Fruit fly (Drosophila melanogaster) whole organism, embryonic: ENCODE data around the gene SPH93.

Source experiments
- Adf1 ChIP-seq: fragments of 200-800 bp; sonication (Bioruptor generic); IDR thresholded peaks from 2 replicates; pipeline ENCODE4 v1.3.6; 2022; ENCODE audit warnings: missing biosample characterization, missing genetic modification characterization
- Awh ChIP-seq: fragments of 200-800 bp; sonication (Bioruptor generic); IDR thresholded peaks from 2 replicates; pipeline ENCODE4, ENCODE4 v1.3.6; 2022; ENCODE audit warnings: missing biosample characterization, missing genetic modification characterization
- CG10366 ChIP-seq: fragments of 200-800 bp; sonication (Bioruptor generic); IDR thresholded peaks from 2 replicates; pipeline ENCODE4 v1.3.6; 2022; ENCODE audit warnings: missing biosample characterization, missing genetic modification characterization
- CG10462 ChIP-seq: fragments of 200-800 bp; sonication (Bioruptor generic); optimal IDR thresholded peaks from 2 replicates; lab custom pipeline; 2016; ENCODE audit warnings: missing biosample characterization, missing genetic modification characterization
- CG11085 ChIP-seq: fragments of 200-800 bp; sonication (Bioruptor generic); IDR thresholded peaks from 2 replicates; pipeline ENCODE4 v1.3.6; 2022; ENCODE audit warnings: missing biosample characterization, missing genetic modification characterization
- CG12744 ChIP-seq: fragments of 200-800 bp; sonication (Bioruptor generic); optimal IDR thresholded peaks from 2 replicates; lab custom pipeline; 2016; ENCODE audit warnings: missing biosample characterization, missing genetic modification characterization
- CG12769 ChIP-seq: fragments of 200-800 bp; sonication (Bioruptor generic); optimal IDR thresholded peaks from 2 replicates; lab custom pipeline; 2019; ENCODE audit warnings: missing biosample characterization, mild to moderate bottlenecking, missing genetic modification characterization, moderate library complexity
- CG14710 ChIP-seq: fragments of 200-800 bp; sonication (Bioruptor generic); optimal IDR thresholded peaks from 3 replicates; lab custom pipeline; 2019; ENCODE audit warnings: missing biosample characterization, mild to moderate bottlenecking, missing genetic modification characterization, moderate library complexity
- CG15514 ChIP-seq: fragments of 200-800 bp; sonication (Bioruptor generic); optimal IDR thresholded peaks from 3 replicates; lab custom pipeline; 2017; ENCODE audit warnings: missing biosample characterization, missing genetic modification characterization, mild to moderate bottlenecking, moderate library complexity, missing genetic modification reagents
- CG1647 ChIP-seq: fragments of 200-800 bp; sonication (Bioruptor generic); optimal IDR thresholded peaks from 3 replicates; lab custom pipeline; 2016; ENCODE audit warnings: missing biosample characterization, missing genetic modification characterization
- CG6175 ChIP-seq: fragments of 200-800 bp; sonication (Bioruptor generic); IDR thresholded peaks from 3 replicates; pipeline ENCODE4 v1.3.6; 2022; ENCODE audit warnings: missing biosample characterization, missing genetic modification characterization
- CG6272 ChIP-seq: fragments of 200-800 bp; sonication (Bioruptor generic); IDR thresholded peaks from 2 replicates; pipeline ENCODE4 v1.3.6; 2022; ENCODE audit warnings: missing biosample characterization, missing genetic modification characterization
- CG8290 ChIP-seq, 3 experiments: fragments of 200-800 bp; sonication (Bioruptor generic); optimal IDR thresholded peaks; 2 replicates each; lab custom pipeline; 2016 to 2019; ENCODE audit warnings: missing biosample characterization in 3 of 3, missing genetic modification characterization in 3 of 3, mild to moderate bottlenecking in 2 of 3, moderate library complexity in 1 of 3
- CG9609 ChIP-seq: fragments of 200-800 bp; sonication (Bioruptor generic); optimal IDR thresholded peaks from 3 replicates; lab custom pipeline; 2016; ENCODE audit warnings: missing biosample characterization, missing genetic modification characterization
- CG9932 ChIP-seq: fragments of 200-800 bp; sonication (Bioruptor generic); IDR thresholded peaks from 2 replicates; pipeline ENCODE4 v1.3.6; 2022; ENCODE audit warnings: missing biosample characterization, missing genetic modification characterization
- CkIIα-i1 ChIP-seq: fragments of 200-800 bp; sonication (Bioruptor generic); IDR thresholded peaks from 2 replicates; pipeline ENCODE4 v1.3.6; 2022; ENCODE audit warnings: missing biosample characterization, missing genetic modification characterization
- Dek ChIP-seq: fragments of 200-800 bp; sonication (Bioruptor generic); optimal IDR thresholded peaks from 3 replicates; lab custom pipeline; 2019; ENCODE audit warnings: missing biosample characterization, mild to moderate bottlenecking, missing genetic modification characterization, moderate library complexity
- Dip2 ChIP-seq: fragments of 200-800 bp; sonication (Bioruptor generic); IDR thresholded peaks from 2 replicates; pipeline ENCODE4 v1.3.6; 2022; ENCODE audit warnings: missing biosample characterization, missing genetic modification characterization
- ERR ChIP-seq: fragments of 200-800 bp; sonication (Bioruptor generic); optimal IDR thresholded peaks from 2 replicates; lab custom pipeline; 2016; ENCODE audit warnings: missing biosample characterization, missing genetic modification characterization
- Elba2 ChIP-seq: fragments of 200-800 bp; sonication (Bioruptor generic); optimal IDR thresholded peaks from 3 replicates; lab custom pipeline; 2016; ENCODE audit warnings: missing biosample characterization, missing genetic modification characterization
- Hmr ChIP-seq: fragments of 200-800 bp; sonication (Bioruptor generic); optimal IDR thresholded peaks from 3 replicates; lab custom pipeline; 2017; ENCODE audit warnings: mild to moderate bottlenecking, missing biosample characterization, missing genetic modification reagents, missing genetic modification characterization
- Hr3 ChIP-seq: fragments of 200-800 bp; sonication (Bioruptor generic); optimal IDR thresholded peaks from 3 replicates; lab custom pipeline; 2016; ENCODE audit warnings: missing biosample characterization, missing genetic modification characterization
- Lhr ChIP-seq: fragments of 200-800 bp; sonication (Bioruptor generic); optimal IDR thresholded peaks from 3 replicates; lab custom pipeline; 2017; ENCODE audit warnings: mild to moderate bottlenecking, missing biosample characterization, missing genetic modification reagents, missing genetic modification characterization
- MBD-R2 ChIP-seq: fragments of 200-800 bp; sonication (Bioruptor generic); IDR thresholded peaks from 2 replicates; pipeline ENCODE4 v1.3.6; 2022; ENCODE audit warnings: missing biosample characterization, missing genetic modification characterization
- MESR4 ChIP-seq: fragments of 200-800 bp; sonication (Bioruptor generic); optimal IDR thresholded peaks from 2 replicates; lab custom pipeline; 2018; ENCODE audit warnings: missing biosample characterization, mild to moderate bottlenecking, missing genetic modification characterization, moderate library complexity
- Myb ChIP-seq: fragments of 200-800 bp; sonication (Bioruptor generic); optimal IDR thresholded peaks from 2 replicates; lab custom pipeline; 2016; ENCODE audit warnings: missing biosample characterization, missing genetic modification characterization
- NFAT ChIP-seq: fragments of 200-800 bp; sonication (Bioruptor generic); IDR thresholded peaks from 2 replicates; pipeline ENCODE4 v1.3.6; 2022; ENCODE audit warnings: missing biosample characterization, missing genetic modification characterization
- Nf-YA ChIP-seq: fragments of 200-800 bp; sonication (Bioruptor generic); IDR thresholded peaks from 2 replicates; pipeline ENCODE4 v1.3.6; 2022; ENCODE audit warnings: missing biosample characterization, missing genetic modification characterization
- Ptx1 ChIP-seq: fragments of 200-800 bp; sonication (Bioruptor generic); IDR thresholded peaks from 2 replicates; pipeline ENCODE4 v1.3.6; 2022; ENCODE audit warnings: missing biosample characterization, missing genetic modification characterization
- Scr ChIP-seq: fragments of 200-800 bp; sonication (Bioruptor generic); IDR thresholded peaks from 2 replicates; pipeline ENCODE4 v1.3.6; 2022; ENCODE audit warnings: missing biosample characterization, missing genetic modification characterization; ENCODE audit not compliant: partially characterized antibody
- Trl ChIP-seq, 3 experiments: fragments of >200 bp in 2 of 3; fragments of 200-800 bp in 1 of 3; sonication (Bioruptor generic) in 1 of 3; optimal IDR thresholded peaks; 2 replicates in 1 of 3; 3 replicates in 2 of 3; lab custom pipeline; 2016 to 2017; ENCODE audit warnings: missing biosample characterization in 1 of 3, missing genetic modification characterization in 1 of 3
- ara ChIP-seq: fragments of 200-800 bp; sonication (Bioruptor generic); IDR thresholded peaks from 2 replicates; pipeline ENCODE4 v1.3.6; 2022; ENCODE audit warnings: missing biosample characterization, missing genetic modification characterization
- bbx ChIP-seq: fragments of 200-800 bp; sonication (Bioruptor generic); IDR thresholded peaks from 2 replicates; pipeline ENCODE4 v1.3.6; 2022; ENCODE audit warnings: missing biosample characterization, missing genetic modification characterization; ENCODE audit not compliant: partially characterized antibody
- bowl ChIP-seq: fragments of 200-800 bp; sonication (Bioruptor generic); IDR thresholded peaks from 2 replicates; pipeline ENCODE4 v1.3.6; 2022; ENCODE audit warnings: missing biosample characterization, missing genetic modification characterization
- ci ChIP-seq: fragments of 200-800 bp; sonication (Bioruptor generic); IDR thresholded peaks from 3 replicates; pipeline ENCODE4 v1.3.6; 2022; ENCODE audit warnings: missing biosample characterization, missing genetic modification characterization
- dimm ChIP-seq: fragments of 200-800 bp; sonication (Bioruptor generic); IDR thresholded peaks from 2 replicates; pipeline ENCODE4 v1.3.6; 2022; ENCODE audit warnings: missing biosample characterization, missing genetic modification characterization
- hb ChIP-seq: fragments of 200-800 bp; sonication (Bioruptor generic); IDR thresholded peaks from 3 replicates; pipeline ENCODE4 v1.3.6; 2022; ENCODE audit warnings: missing biosample characterization, missing genetic modification characterization; ENCODE audit not compliant: partially characterized antibody
- hbn ChIP-seq: fragments of 200-800 bp; sonication (Bioruptor generic); IDR thresholded peaks from 2 replicates; pipeline ENCODE4 v1.3.6; 2022; ENCODE audit warnings: missing biosample characterization, missing genetic modification characterization; ENCODE audit not compliant: partially characterized antibody
- insv ChIP-seq, 2 experiments: fragments of 200-800 bp; sonication (Bioruptor generic); optimal IDR thresholded peaks; 3 replicates each; lab custom pipeline; 2016 to 2018; ENCODE audit warnings: missing biosample characterization in 2 of 2, missing genetic modification characterization in 2 of 2
- jigr1 ChIP-seq: fragments of 200-800 bp; sonication (Bioruptor generic); IDR thresholded peaks from 3 replicates; pipeline ENCODE4 v1.3.6; 2022; ENCODE audit warnings: missing biosample characterization, missing genetic modification characterization
- ken ChIP-seq: fragments of 200-800 bp; sonication (Bioruptor generic); IDR thresholded peaks from 3 replicates; pipeline ENCODE4 v1.3.6; 2022; ENCODE audit warnings: missing biosample characterization, missing genetic modification characterization
- nerfin-2 ChIP-seq: fragments of 200-800 bp; sonication (Bioruptor generic); IDR thresholded peaks from 2 replicates; pipeline ENCODE4 v1.3.6; 2022; ENCODE audit warnings: missing biosample characterization, missing genetic modification characterization; ENCODE audit not compliant: partially characterized antibody
- prd ChIP-seq, 3 experiments: fragments of >200 bp in 2 of 3; fragments of 200-800 bp in 1 of 3; sonication (Bioruptor generic) in 1 of 3; optimal IDR thresholded peaks in 2 of 3; IDR thresholded peaks in 1 of 3; 2 replicates in 2 of 3; 3 replicates in 1 of 3; pipeline versions ENCODE4 v1.3.6 to Lab custom; 2017 to 2022; ENCODE audit warnings: missing biosample characterization in 1 of 3, missing genetic modification characterization in 1 of 3
- pum ChIP-seq: fragments of 200-800 bp; sonication (Bioruptor generic); optimal IDR thresholded peaks from 2 replicates; lab custom pipeline; 2016; ENCODE audit warnings: missing biosample characterization, missing genetic modification characterization
- run ChIP-seq: fragments of 200-800 bp; sonication (Bioruptor generic); optimal IDR thresholded peaks from 3 replicates; lab custom pipeline; 2018; ENCODE audit warnings: missing biosample characterization, mild to moderate bottlenecking, missing genetic modification characterization
- schlank ChIP-seq: fragments of 200-800 bp; sonication (Bioruptor generic); optimal IDR thresholded peaks from 2 replicates; lab custom pipeline; 2018; ENCODE audit warnings: missing biosample characterization, mild to moderate bottlenecking, missing genetic modification characterization
- sens-2 ChIP-seq: fragments of 200-800 bp; sonication (Bioruptor generic); IDR thresholded peaks from 2 replicates; pipeline ENCODE4 v1.3.6; 2022; ENCODE audit warnings: missing biosample characterization, missing genetic modification characterization
- wdn ChIP-seq: fragments of 200-800 bp; sonication (Bioruptor generic); IDR thresholded peaks from 2 replicates; pipeline ENCODE4 v1.3.6; 2022; ENCODE audit warnings: missing biosample characterization, missing genetic modification characterization
- zen ChIP-seq: fragments of 200-800 bp; sonication (Bioruptor generic); optimal IDR thresholded peaks from 3 replicates; lab custom pipeline; 2018; ENCODE audit warnings: missing biosample characterization, mild to moderate bottlenecking, missing genetic modification characterization, moderate library complexity

Gene SPH93

DNA sequence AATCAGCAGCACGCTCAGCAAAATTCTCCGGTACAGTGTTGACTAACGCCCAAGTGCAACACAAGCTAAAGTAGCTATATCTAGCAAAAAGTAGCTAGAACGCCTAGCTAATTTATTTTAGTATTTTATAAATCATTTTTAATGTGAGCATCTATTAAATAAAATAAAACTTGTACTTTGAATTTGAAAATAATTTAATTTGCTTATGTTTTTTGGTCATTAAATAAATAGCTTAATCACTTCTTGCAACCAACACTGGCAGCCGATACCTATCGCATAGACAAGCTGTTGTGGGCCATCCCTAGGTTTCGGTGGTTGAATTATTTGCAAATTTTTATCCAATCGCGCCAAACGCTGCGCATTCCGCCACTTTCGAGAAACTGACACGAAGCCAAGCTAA, 45.4 kb downstream of the SPH93 start, which contains the start of the genes Polr2J and CG15141 (continued):
- TF ChIP-seq prd (optimal IDR thresholded peaks at IDR 0.05; lab: Kevin White, UChicago) (no peak), prd (GFP tag; IDR thresholded peaks at IDR 0.05; lab: Robert Waterston, UW) (peak; percentile 95), MBD-R2 (peak; percentile 96), CG6175 (GFP tag; lab: Robert Waterston, UW) (peak; percentile 71; the same call in 2 of the 3 replicates), schlank (peak; percentile 29), MESR4 (GFP tag; lab: Kevin White, UChicago) (peak; percentile 23), wdn (peak; percentile 82), bowl (GFP tag; lab: Robert Waterston, UW) (0 out of 2 replicates have a peak, but pooled peaks have one; percentile 17), Dek (tag; lab: Kevin White, UChicago) (no peak), CG6272 (GFP tag; lab: Robert Waterston, UW) (peak; percentile 93), jigr1 (GFP tag; lab: Robert Waterston, UW) (peak; percentile 81), zen (tag; lab: Kevin White, UChicago) (peak; percentile 94), CkIIα-i1 (GFP tag; lab: Robert Waterston, UW) (no peak), CG15514 (GFP tag; lab: Kevin White, UChicago) (peak; percentile 78), nerfin-2 (peak; percentile 63), Nf-YA (GFP tag; lab: Robert Waterston, UW) (no peak; the same call in 1 of the 2 replicates), Scr (GFP tag; lab: Robert Waterston, UW) (peak; percentile 94), Elba2 (GFP tag; lab: Kevin White, UChicago) (peak; percentile 66), Adf1 (GFP tag; lab: Robert Waterston, UW) (peak; percentile 69), CG10366 (GFP tag; lab: Robert Waterston, UW) (peak; percentile 87), CG9609 (GFP tag; lab: Kevin White, UChicago) (peak; percentile 62), bbx (GFP tag; lab: Robert Waterston, UW) (peak; percentile 68), ERR (GFP tag; lab: Kevin White, UChicago) (no peak), run (tag; lab: Kevin White, UChicago) (no peak), CG1647 (GFP tag; lab: Kevin White, UChicago) (peak; percentile 61), Trl (optimal IDR thresholded peaks at IDR 0.05; lab: Kevin White, UChicago) (no peak), Trl (GFP tag; optimal IDR thresholded peaks at IDR 0.05; lab: Kevin White, UChicago) (peak; percentile 67), Ptx1 (GFP tag; lab: Robert Waterston, UW) (peak; percentile 95), CG12744 (GFP tag; lab: Kevin White, UChicago) (peak; percentile 21), CG8290 (GFP tag; optimal IDR thresholded peaks at IDR 0.05; lab: Kevin White, UChicago) (peak; percentile 78), CG8290 (tag; optimal IDR thresholded peaks at IDR 0.05; lab: Kevin White, UChicago) (peak in 1 of 2 experiments; percentile 12), NFAT (GFP tag; lab: Robert Waterston, UW) (peak; percentile 84), Hr3 (GFP tag; lab: Kevin White, UChicago) (peak; percentile 94), pum (peak; percentile 79), Hmr (no peak), ara (GFP tag; lab: Robert Waterston, UW) (peak; percentile 80), insv (GFP tag; optimal IDR thresholded peaks at IDR 0.05; lab: Kevin White, UChicago) (peak in 1 of 2 experiments; percentile 49), ci (GFP tag; lab: Robert Waterston, UW) (peak; percentile 68; the same call in 2 of the 3 replicates), CG9932 (peak; percentile 95), Lhr (peak; percentile 68), Myb (GFP tag; lab: Kevin White, UChicago) (peak; percentile 45), Awh (GFP tag; lab: Robert Waterston, UW) (peak; percentile 37; the same call in 1 of the 2 replicates), CG10462 (GFP tag; lab: Kevin White, UChicago) (peak; percentile 73), dimm (GFP tag; lab: Robert Waterston, UW) (no peak), Dip2 (no peak), CG11085 (GFP tag; lab: Robert Waterston, UW) (peak; percentile 81), sens-2 (peak; percentile 56; the same call in 1 of the 2 replicates), hb (peak; percentile 69; the same call in 2 of the 3 replicates), hbn (GFP tag; lab: Robert Waterston, UW) (peak; percentile 75), ken (GFP tag; lab: Robert Waterston, UW) (peak; percentile 91), CG12769 (tag; lab: Kevin White, UChicago) (no peak), CG14710 (tag; lab: Kevin White, UChicago) (peak; percentile 93)
